Fruit fly (Drosophila melanogaster): ENCODE results near the gene Cp15.
A peak's percentile ranks its signal among the peaks of the same experiment; 100 is the strongest.

Cp15 gene

dm6 chr3L:8689675-8690074, 38.6 kb upstream of the Cp15 start (continued):
- TF ChIP-seq CG4282 (GFP tag; optimal IDR thresholded peaks at IDR 0.05) (no peak), Antp (GFP tag; optimal IDR thresholded peaks at IDR 0.05) (no peak), CG2712 (tag; optimal IDR thresholded peaks at IDR 0.05) (no peak), CG12236 (GFP tag; optimal IDR thresholded peaks at IDR 0.05) (no peak), D19B (GFP tag; optimal IDR thresholded peaks at IDR 0.05) (no peak), CG18262 (tag; optimal IDR thresholded peaks at IDR 0.05) (no peak), btn (GFP tag; optimal IDR thresholded peaks at IDR 0.05) (no peak), tna (GFP tag; IDR thresholded peaks at IDR 0.05; ENCODE audit: partially characterized antibody) (no peak), slp2 (GFP tag; optimal IDR thresholded peaks at IDR 0.05) (no peak), repo (GFP tag; optimal IDR thresholded peaks at IDR 0.05) (no peak), CG14050 (GFP tag; IDR thresholded peaks at IDR 0.05) (no peak), sc (optimal IDR thresholded peaks at IDR 0.05) (no peak), sc (GFP tag; optimal IDR thresholded peaks at IDR 0.05) (no peak), CG31365 (tag; optimal IDR thresholded peaks at IDR 0.05) (no peak), CG33213 (GFP tag; optimal IDR thresholded peaks at IDR 0.05) (no peak), CG11695 (GFP tag; IDR thresholded peaks at IDR 0.05) (no peak), Drgx (GFP tag; IDR thresholded peaks at IDR 0.05) (no peak), CoRest (tag; optimal IDR thresholded peaks at IDR 0.05) (no peak), CG4820 (GFP tag; optimal IDR thresholded peaks at IDR 0.05) (no peak), CG7357 (GFP tag; IDR thresholded peaks at IDR 0.05) (no peak), CG18476 (GFP tag; optimal IDR thresholded peaks at IDR 0.05) (peak; percentile 4), CG15601 (tag; optimal IDR thresholded peaks at IDR 0.05) (no peak), org-1 (GFP tag; optimal IDR thresholded peaks at IDR 0.05) (peak; percentile 43), usp (GFP tag; optimal IDR thresholded peaks at IDR 0.05) (no peak), CG3281 (GFP tag; optimal IDR thresholded peaks at IDR 0.05) (peak; percentile 59), CG17802 (tag; optimal IDR thresholded peaks at IDR 0.05) (no peak), CG2116 (GFP tag; optimal IDR thresholded peaks at IDR 0.05) (no peak), Chrac-16 (GFP tag; optimal IDR thresholded peaks at IDR 0.05) (no peak), CG10979 (tag; optimal IDR thresholded peaks at IDR 0.05) (no peak), pnt (GFP tag; optimal IDR thresholded peaks at IDR 0.05) (peak; percentile 10), mld (GFP tag; IDR thresholded peaks at IDR 0.05; ENCODE audit: partially characterized antibody) (no peak), CG10147 (GFP tag; optimal IDR thresholded peaks at IDR 0.05) (peak; percentile 9), pzg (GFP tag; optimal IDR thresholded peaks at IDR 0.05) (no peak), HLHmδ (GFP tag; optimal IDR thresholded peaks at IDR 0.05) (no peak), Optix (GFP tag; IDR thresholded peaks at IDR 0.05) (no peak), Spps (tag; optimal IDR thresholded peaks at IDR 0.05) (no peak), CG11696 (GFP tag; IDR thresholded peaks at IDR 0.05) (no peak), Nf-YA (GFP tag; IDR thresholded peaks at IDR 0.05) (no peak), Bteb2 (GFP tag; optimal IDR thresholded peaks at IDR 0.05) (no peak), CG11398 (GFP tag; optimal IDR thresholded peaks at IDR 0.05) (no peak), ap (GFP tag; IDR thresholded peaks at IDR 0.05) (no peak), her (GFP tag; optimal IDR thresholded peaks at IDR 0.05) (peak; percentile 40), CG15073 (GFP tag; optimal IDR thresholded peaks at IDR 0.05) (no peak), CG30020 (tag; optimal IDR thresholded peaks at IDR 0.05) (no peak), tx (GFP tag; optimal IDR thresholded peaks at IDR 0.05) (no peak), CG8089 (GFP tag; optimal IDR thresholded peaks at IDR 0.05) (no peak), CkIIα-i1 (GFP tag; IDR thresholded peaks at IDR 0.05) (no peak), luna (GFP tag; optimal IDR thresholded peaks at IDR 0.05) (peak; percentile 23), CG17385 (GFP tag; optimal IDR thresholded peaks at IDR 0.05) (no peak), odd (GFP tag; optimal IDR thresholded peaks at IDR 0.05) (no peak), CG7928 (GFP tag; optimal IDR thresholded peaks at IDR 0.05) (peak; percentile 24), CG2678 (tag; optimal IDR thresholded peaks at IDR 0.05) (peak; percentile 56), CG16779 (GFP tag; IDR thresholded peaks at IDR 0.05) (no peak)

Data from whole organism, embryonic.